Fruit fly (Drosophila melanogaster) whole organism, embryonic: Measurements from ENCODE around the gene CG10486.
A peak's percentile ranks its signal among the peaks of the same experiment; 100 is the strongest.

Experiments
- Ada2b ChIP-seq: fragments of 200-800 bp; sonication (Bioruptor generic); IDR thresholded peaks from 2 replicates; pipeline ENCODE4 v1.3.6; 2022; ENCODE audit warnings: missing biosample characterization, missing genetic modification characterization
- CG10209 ChIP-seq: fragments of 200-800 bp; sonication (Bioruptor generic); optimal IDR thresholded peaks from 3 replicates; lab custom pipeline; 2017; ENCODE audit warnings: missing biosample characterization, mild to moderate bottlenecking, missing genetic modification characterization, missing genetic modification reagents
- CG10321 ChIP-seq: fragments of 200-800 bp; sonication (Bioruptor generic); IDR thresholded peaks from 2 replicates; pipeline ENCODE4 v1.3.6; 2022; ENCODE audit warnings: missing biosample characterization, missing genetic modification characterization
- CG10462 ChIP-seq: fragments of 200-800 bp; sonication (Bioruptor generic); optimal IDR thresholded peaks from 2 replicates; lab custom pipeline; 2016; ENCODE audit warnings: missing biosample characterization, missing genetic modification characterization
- CG11093 ChIP-seq: fragments of 200-800 bp; sonication (Bioruptor generic); IDR thresholded peaks from 3 replicates; pipeline ENCODE4 v1.3.6; 2022; ENCODE audit warnings: missing biosample characterization, missing genetic modification characterization
- CG11398 ChIP-seq: fragments of 200-800 bp; sonication (Bioruptor generic); optimal IDR thresholded peaks from 2 replicates; lab custom pipeline; 2016; ENCODE audit warnings: missing biosample characterization, missing genetic modification characterization
- CG13624 ChIP-seq: fragments of 200-800 bp; sonication (Bioruptor generic); optimal IDR thresholded peaks from 2 replicates; lab custom pipeline; 2016; ENCODE audit warnings: missing biosample characterization, missing genetic modification characterization
- CG15073 ChIP-seq: fragments of 200-800 bp; sonication (Bioruptor generic); optimal IDR thresholded peaks from 2 replicates; lab custom pipeline; 2016; ENCODE audit warnings: missing biosample characterization, missing genetic modification characterization
- CG1647 ChIP-seq: fragments of 200-800 bp; sonication (Bioruptor generic); optimal IDR thresholded peaks from 3 replicates; lab custom pipeline; 2016; ENCODE audit warnings: missing biosample characterization, missing genetic modification characterization
- CG17186 ChIP-seq: fragments of 200-800 bp; sonication (Bioruptor generic); optimal IDR thresholded peaks from 3 replicates; lab custom pipeline; 2017; ENCODE audit warnings: missing biosample characterization, missing genetic modification reagents, missing genetic modification characterization
- CG17568 ChIP-seq: fragments of 200-800 bp; sonication (Bioruptor generic); optimal IDR thresholded peaks from 2 replicates; lab custom pipeline; 2018; ENCODE audit warnings: missing biosample characterization, mild to moderate bottlenecking, missing genetic modification characterization, moderate library complexity
- CG18262 ChIP-seq: fragments of 200-800 bp; optimal IDR thresholded peaks from 3 replicates; lab custom pipeline; 2019; ENCODE audit warnings: missing biosample characterization, mild to moderate bottlenecking, missing genetic modification characterization, moderate library complexity
- CG2129 ChIP-seq: fragments of 200-800 bp; sonication (Bioruptor generic); IDR thresholded peaks from 2 replicates; pipeline ENCODE4 v1.3.6; 2022; ENCODE audit warnings: missing biosample characterization, missing genetic modification characterization; ENCODE audit not compliant: partially characterized antibody
- CG2202 ChIP-seq: fragments of 200-800 bp; sonication (Bioruptor generic); optimal IDR thresholded peaks from 2 replicates; lab custom pipeline; 2018; ENCODE audit warnings: missing biosample characterization, mild to moderate bottlenecking, missing genetic modification characterization
- CG33213 ChIP-seq: fragments of 200-800 bp; sonication (Bioruptor generic); optimal IDR thresholded peaks from 3 replicates; lab custom pipeline; 2016; ENCODE audit warnings: missing biosample characterization, missing genetic modification characterization
- CG34224 ChIP-seq: fragments of 200-800 bp; sonication (Bioruptor generic); IDR thresholded peaks from 3 replicates; pipeline ENCODE4 v1.3.6; 2022; ENCODE audit warnings: missing biosample characterization, missing genetic modification characterization; ENCODE audit not compliant: partially characterized antibody
- CG6683 ChIP-seq: fragments of 200-800 bp; sonication (Bioruptor generic); optimal IDR thresholded peaks from 2 replicates; lab custom pipeline; 2017; ENCODE audit warnings: missing biosample characterization, mild to moderate bottlenecking, missing genetic modification characterization, missing genetic modification reagents
- CG7271 ChIP-seq: fragments of 200-800 bp; sonication (Bioruptor generic); optimal IDR thresholded peaks from 2 replicates; lab custom pipeline; 2018; ENCODE audit warnings: missing biosample characterization, mild to moderate bottlenecking, missing genetic modification characterization, moderate library complexity
- CG7556 ChIP-seq: fragments of 200-800 bp; sonication (Bioruptor generic); optimal IDR thresholded peaks from 2 replicates; lab custom pipeline; 2017; ENCODE audit warnings: missing biosample characterization, mild to moderate bottlenecking, missing genetic modification characterization
- CG8944 ChIP-seq: fragments of 200-800 bp; sonication (Bioruptor generic); optimal IDR thresholded peaks from 3 replicates; lab custom pipeline; 2016; ENCODE audit warnings: missing biosample characterization, missing genetic modification characterization
- CG9817 ChIP-seq: fragments of 200-800 bp; sonication (Bioruptor generic); optimal IDR thresholded peaks from 2 replicates; lab custom pipeline; 2018; ENCODE audit warnings: missing biosample characterization, mild to moderate bottlenecking, missing genetic modification characterization, moderate library complexity
- Dp ChIP-seq: fragments of 200-800 bp; sonication (Bioruptor generic); optimal IDR thresholded peaks from 2 replicates; lab custom pipeline; 2018; ENCODE audit warnings: missing biosample characterization, mild to moderate bottlenecking, missing genetic modification characterization, moderate library complexity
- Eip74EF ChIP-seq, 2 experiments: fragments of 200-800 bp in 1 of 2; fragments of >200 bp in 1 of 2; sonication (Bioruptor generic) in 1 of 2; optimal IDR thresholded peaks; 2 replicates each; lab custom pipeline; 2017 to 2019; ENCODE audit warnings: missing biosample characterization in 2 of 2, missing genetic modification characterization in 2 of 2, mild to moderate bottlenecking in 1 of 2, moderate library complexity in 1 of 2
- HLH4C ChIP-seq: fragments of 200-800 bp; sonication (Bioruptor generic); IDR thresholded peaks from 3 replicates; pipeline ENCODE4 v1.3.6; 2022; ENCODE audit warnings: missing biosample characterization, missing genetic modification characterization; ENCODE audit not compliant: partially characterized antibody
- Hey ChIP-seq: fragments of 200-800 bp; sonication (Bioruptor generic); optimal IDR thresholded peaks from 3 replicates; lab custom pipeline; 2018; ENCODE audit warnings: missing biosample characterization, mild to moderate bottlenecking, missing genetic modification characterization
- Hr51 ChIP-seq, 2 experiments: fragments of 200-800 bp; sonication (Bioruptor generic); optimal IDR thresholded peaks; 2 replicates in 1 of 2; 3 replicates in 1 of 2; lab custom pipeline; 2016 to 2018; ENCODE audit warnings: missing biosample characterization in 2 of 2, missing genetic modification characterization in 2 of 2, mild to moderate bottlenecking in 1 of 2, moderate library complexity in 1 of 2
- MBD-R2 ChIP-seq: fragments of 200-800 bp; sonication (Bioruptor generic); IDR thresholded peaks from 2 replicates; pipeline ENCODE4 v1.3.6; 2022; ENCODE audit warnings: missing biosample characterization, missing genetic modification characterization
- Mad ChIP-seq: fragments of 200-800 bp; sonication (Bioruptor generic); optimal IDR thresholded peaks from 2 replicates; lab custom pipeline; 2016; ENCODE audit warnings: missing biosample characterization, missing genetic modification characterization
- Myb ChIP-seq: fragments of 200-800 bp; sonication (Bioruptor generic); optimal IDR thresholded peaks from 2 replicates; lab custom pipeline; 2016; ENCODE audit warnings: missing biosample characterization, missing genetic modification characterization
- Nf-YB ChIP-seq: fragments of 200-800 bp; sonication (Bioruptor generic); optimal IDR thresholded peaks from 3 replicates; lab custom pipeline; 2019; ENCODE audit warnings: missing biosample characterization, mild to moderate bottlenecking, missing genetic modification characterization, moderate library complexity
- NfI ChIP-seq: fragments of 200-800 bp; sonication (Bioruptor generic); optimal IDR thresholded peaks from 3 replicates; lab custom pipeline; 2018; ENCODE audit warnings: missing biosample characterization, mild to moderate bottlenecking, missing genetic modification characterization, moderate library complexity
- Oli ChIP-seq: fragments of 200-800 bp; sonication (Bioruptor generic); optimal IDR thresholded peaks from 2 replicates; lab custom pipeline; 2018; ENCODE audit warnings: missing biosample characterization, mild to moderate bottlenecking, missing genetic modification characterization, moderate library complexity
- Rx ChIP-seq: fragments of 200-800 bp; sonication (Bioruptor generic); IDR thresholded peaks from 2 replicates; pipeline ENCODE4 v1.3.6; 2022; ENCODE audit warnings: missing biosample characterization, missing genetic modification characterization
- Scr ChIP-seq: fragments of 200-800 bp; sonication (Bioruptor generic); IDR thresholded peaks from 2 replicates; pipeline ENCODE4 v1.3.6; 2022; ENCODE audit warnings: missing biosample characterization, missing genetic modification characterization; ENCODE audit not compliant: partially characterized antibody
- bab2 ChIP-seq: fragments of 200-800 bp; sonication (Bioruptor generic); optimal IDR thresholded peaks from 2 replicates; lab custom pipeline; 2016; ENCODE audit warnings: missing biosample characterization, missing genetic modification characterization
- bbx ChIP-seq: fragments of 200-800 bp; sonication (Bioruptor generic); IDR thresholded peaks from 2 replicates; pipeline ENCODE4 v1.3.6; 2022; ENCODE audit warnings: missing biosample characterization, missing genetic modification characterization; ENCODE audit not compliant: partially characterized antibody
- dan ChIP-seq: fragments of 200-800 bp; sonication (Bioruptor generic); IDR thresholded peaks from 2 replicates; pipeline ENCODE4 v1.3.6; 2022; ENCODE audit warnings: missing biosample characterization, missing genetic modification characterization
- dmrt11E ChIP-seq: fragments of 200-800 bp; sonication (Bioruptor generic); optimal IDR thresholded peaks from 3 replicates; lab custom pipeline; 2018; ENCODE audit warnings: missing biosample characterization, mild to moderate bottlenecking, missing genetic modification characterization, moderate library complexity
- ftz-f1 ChIP-seq: fragments of 200-800 bp; sonication (Bioruptor generic); optimal IDR thresholded peaks from 2 replicates; lab custom pipeline; 2016; ENCODE audit warnings: missing biosample characterization, missing genetic modification characterization
- grau ChIP-seq: fragments of 200-800 bp; optimal IDR thresholded peaks from 3 replicates; lab custom pipeline; 2019; ENCODE audit warnings: missing biosample characterization, mild to moderate bottlenecking, missing genetic modification characterization, moderate library complexity
- h ChIP-seq: fragments of >200 bp; optimal IDR thresholded peaks from 2 replicates; lab custom pipeline; 2017
- hth ChIP-seq: fragments of >200 bp; optimal IDR thresholded peaks from 2 replicates; lab custom pipeline; 2017; ENCODE audit warnings: inconsistent platforms
- jigr1 ChIP-seq: fragments of 200-800 bp; sonication (Bioruptor generic); IDR thresholded peaks from 3 replicates; pipeline ENCODE4 v1.3.6; 2022; ENCODE audit warnings: missing biosample characterization, missing genetic modification characterization
- klu ChIP-seq: fragments of 200-800 bp; sonication (Bioruptor generic); IDR thresholded peaks from 2 replicates; pipeline ENCODE4 v1.3.6; 2022; ENCODE audit warnings: missing biosample characterization, missing genetic modification characterization
- pita ChIP-seq: fragments of 200-800 bp; sonication (Bioruptor generic); optimal IDR thresholded peaks from 2 replicates; lab custom pipeline; 2017; ENCODE audit warnings: missing biosample characterization, mild to moderate bottlenecking, missing genetic modification characterization
- sna ChIP-seq: fragments of 200-800 bp; sonication (Bioruptor generic); IDR thresholded peaks from 2 replicates; pipeline ENCODE4 v1.3.6; 2022; ENCODE audit warnings: missing biosample characterization, missing genetic modification characterization; ENCODE audit not compliant: partially characterized antibody
- sob ChIP-seq: fragments of 200-800 bp; sonication (Bioruptor generic); IDR thresholded peaks from 2 replicates; pipeline ENCODE4 v1.3.6; 2022; ENCODE audit warnings: missing biosample characterization, missing genetic modification characterization
- sug ChIP-seq: fragments of 200-800 bp; optimal IDR thresholded peaks from 2 replicates; lab custom pipeline; 2019; ENCODE audit warnings: missing biosample characterization, mild to moderate bottlenecking, missing genetic modification characterization, moderate library complexity
- toy ChIP-seq: fragments of 200-800 bp; sonication (Bioruptor generic); IDR thresholded peaks from 2 replicates; pipeline ENCODE4 v1.3.6; 2022; ENCODE audit warnings: missing biosample characterization, missing genetic modification characterization
- wor ChIP-seq: fragments of 200-800 bp; sonication (Bioruptor generic); IDR thresholded peaks from 2 replicates; pipeline ENCODE4 v1.3.6; 2022; ENCODE audit warnings: missing biosample characterization, missing genetic modification characterization
- zfh1 ChIP-seq: fragments of 200-800 bp; sonication (Bioruptor generic); IDR thresholded peaks from 3 replicates; pipeline ENCODE4 v1.3.6; 2022; ENCODE audit warnings: missing biosample characterization, missing genetic modification characterization

The CG10486 gene

dm6 chr3L:5932363-5932914 lies 25.9 kb upstream of the CG10486 start, which contains the start of gene Rcc1 (continued):
- TF ChIP-seq CG2202 (tag; lab: Kevin White, UChicago) (no peak), NfI (GFP tag; lab: Kevin White, UChicago) (peak; percentile 17), CG11398 (no peak), CG18262 (tag; lab: Kevin White, UChicago) (peak; percentile 4), CG7556 (GFP tag; lab: Kevin White, UChicago) (no peak), Eip74EF (GFP tag; optimal IDR thresholded peaks at IDR 0.05; lab: Kevin White, UChicago) (no peak), bbx (peak; percentile 49; the same call in 1 of the 2 replicates), dmrt11E (tag; lab: Kevin White, UChicago) (peak; percentile 24), CG10321 (GFP tag; lab: Robert Waterston, UW) (no peak), Myb (GFP tag; lab: Kevin White, UChicago) (peak; percentile 64), Scr (GFP tag; lab: Robert Waterston, UW) (peak; percentile 70), hth (lab: Kevin White, UChicago) (no peak), CG11093 (GFP tag; lab: Robert Waterston, UW) (no peak), CG6683 (no peak), ftz-f1 (peak; percentile 100), toy (no peak), Mad (peak; percentile 0), Ada2b (no peak), CG7271 (no peak), CG10209 (no peak), CG13624 (peak; percentile 43), CG17186 (GFP tag; lab: Kevin White, UChicago) (peak; percentile 97), h (lab: Kevin White, UChicago) (no peak), Rx (GFP tag; lab: Robert Waterston, UW) (no peak), Nf-YB (GFP tag; lab: Kevin White, UChicago) (peak; percentile 24), CG17568 (GFP tag; lab: Kevin White, UChicago) (no peak), wor (GFP tag; lab: Robert Waterston, UW) (no peak), CG33213 (GFP tag; lab: Kevin White, UChicago) (peak; percentile 63), CG15073 (GFP tag; lab: Kevin White, UChicago) (no peak), CG2129 (GFP tag; lab: Robert Waterston, UW) (no peak), bab2 (GFP tag; lab: Kevin White, UChicago) (no peak), Oli (tag; lab: Kevin White, UChicago) (no peak), klu (GFP tag; lab: Robert Waterston, UW) (no peak), MBD-R2 (GFP tag; lab: Robert Waterston, UW) (peak; percentile 72), CG8944 (GFP tag; lab: Kevin White, UChicago) (peak; percentile 29), CG10462 (GFP tag; lab: Kevin White, UChicago) (no peak), CG1647 (GFP tag; lab: Kevin White, UChicago) (peak; percentile 30), pita (GFP tag; lab: Kevin White, UChicago) (peak; percentile 74), Hey (tag; lab: Kevin White, UChicago) (no peak), jigr1 (no peak), grau (tag; lab: Kevin White, UChicago) (peak; percentile 23), Hr51 (GFP tag; optimal IDR thresholded peaks at IDR 0.05; lab: Kevin White, UChicago) (no peak), zfh1 (GFP tag; lab: Robert Waterston, UW) (no peak), HLH4C (peak; percentile 85), sob (GFP tag; lab: Robert Waterston, UW) (no peak), CG34224 (GFP tag; lab: Robert Waterston, UW) (peak; percentile 52; the same call in 1 of the 3 replicates), CG9817 (no peak), Dp (GFP tag; lab: Kevin White, UChicago) (peak; percentile 97), sna (GFP tag; lab: Robert Waterston, UW) (no peak), sug (tag; lab: Kevin White, UChicago) (no peak), dan (GFP tag; lab: Robert Waterston, UW) (no peak)
